Fruit fly (Drosophila melanogaster) whole organism, embryonic: ENCODE data around the gene CG11970.

Experiments
- Asciz ChIP-seq: fragments of 200-800 bp; sonication (Bioruptor generic); optimal IDR thresholded peaks from 2 replicates; lab custom pipeline; 2017; ENCODE audit warnings: missing biosample characterization, mild to moderate bottlenecking, missing genetic modification characterization, missing genetic modification reagents
- BEAF-32 ChIP-seq: fragments of 200-800 bp; sonication (Bioruptor generic); optimal IDR thresholded peaks from 3 replicates; lab custom pipeline; 2017; ENCODE audit warnings: missing biosample characterization, missing genetic modification characterization, mild to moderate bottlenecking, moderate library complexity, missing genetic modification reagents
- BtbVII ChIP-seq: fragments of 200-800 bp; sonication (Bioruptor generic); optimal IDR thresholded peaks from 3 replicates; lab custom pipeline; 2017; ENCODE audit warnings: missing biosample characterization, mild to moderate bottlenecking, missing genetic modification characterization
- CG10321 ChIP-seq: fragments of 200-800 bp; sonication (Bioruptor generic); IDR thresholded peaks from 2 replicates; pipeline ENCODE4 v1.3.6; 2022; ENCODE audit warnings: missing biosample characterization, missing genetic modification characterization
- CG11723 ChIP-seq: fragments of 200-800 bp; sonication (Bioruptor generic); optimal IDR thresholded peaks from 2 replicates; lab custom pipeline; 2017; ENCODE audit warnings: missing biosample characterization, mild to moderate bottlenecking, missing genetic modification characterization
- CG12769 ChIP-seq: fragments of 200-800 bp; sonication (Bioruptor generic); optimal IDR thresholded peaks from 2 replicates; lab custom pipeline; 2019; ENCODE audit warnings: missing biosample characterization, mild to moderate bottlenecking, missing genetic modification characterization, moderate library complexity
- CG16815 ChIP-seq: fragments of 200-800 bp; sonication (Bioruptor generic); optimal IDR thresholded peaks from 3 replicates; lab custom pipeline; 2017; ENCODE audit warnings: missing biosample characterization, mild to moderate bottlenecking, missing genetic modification characterization
- CG31388 ChIP-seq: fragments of 200-800 bp; sonication (Bioruptor generic); optimal IDR thresholded peaks from 2 replicates; lab custom pipeline; 2016; ENCODE audit warnings: missing biosample characterization, missing genetic modification characterization
- CG4617 ChIP-seq: fragments of 200-800 bp; sonication (Bioruptor generic); optimal IDR thresholded peaks from 3 replicates; lab custom pipeline; 2016; ENCODE audit warnings: missing biosample characterization, missing genetic modification characterization, borderline replicate concordance
- CG7928 ChIP-seq: fragments of 200-800 bp; sonication (Bioruptor generic); optimal IDR thresholded peaks from 2 replicates; lab custom pipeline; 2017; ENCODE audit warnings: missing biosample characterization, mild to moderate bottlenecking, missing genetic modification characterization
- CG8765 ChIP-seq: fragments of 200-800 bp; sonication (Bioruptor generic); IDR thresholded peaks from 2 replicates; pipeline ENCODE4 v1.3.6; 2022; ENCODE audit warnings: missing biosample characterization, missing genetic modification characterization
- CoRest ChIP-seq: fragments of 200-800 bp; sonication (Bioruptor generic); optimal IDR thresholded peaks from 3 replicates; lab custom pipeline; 2018; ENCODE audit warnings: missing biosample characterization, mild to moderate bottlenecking, missing genetic modification characterization, moderate library complexity
- D ChIP-seq, 2 experiments: fragments of 200-800 bp in 1 of 2; fragments of >200 bp in 1 of 2; sonication (Bioruptor generic) in 1 of 2; optimal IDR thresholded peaks; 2 replicates in 1 of 2; 3 replicates in 1 of 2; lab custom pipeline; 2017; ENCODE audit warnings: mild to moderate bottlenecking in 1 of 2, missing biosample characterization in 1 of 2, missing genetic modification characterization in 1 of 2, missing genetic modification reagents in 1 of 2
- Dip3 ChIP-seq: fragments of 200-800 bp; sonication (Bioruptor generic); optimal IDR thresholded peaks from 3 replicates; lab custom pipeline; 2016; ENCODE audit warnings: missing biosample characterization, missing genetic modification characterization
- GATAe ChIP-seq: fragments of 200-800 bp; sonication (Bioruptor generic); conservative IDR thresholded peaks from 2 replicates; pipeline ENCODE4 v1.3.6; 2022; ENCODE audit warnings: missing biosample characterization, missing genetic modification characterization
- HLHmδ ChIP-seq: fragments of 200-800 bp; sonication (Bioruptor generic); optimal IDR thresholded peaks from 2 replicates; lab custom pipeline; 2018; ENCODE audit warnings: missing biosample characterization, mild to moderate bottlenecking, missing genetic modification characterization, moderate library complexity
- HmgD ChIP-seq: fragments of 200-800 bp; sonication (Bioruptor generic); optimal IDR thresholded peaks from 3 replicates; lab custom pipeline; 2016; ENCODE audit warnings: missing biosample characterization, missing genetic modification characterization
- Hmr ChIP-seq: fragments of 200-800 bp; sonication (Bioruptor generic); optimal IDR thresholded peaks from 3 replicates; lab custom pipeline; 2017; ENCODE audit warnings: mild to moderate bottlenecking, missing biosample characterization, missing genetic modification reagents, missing genetic modification characterization
- Lhr ChIP-seq: fragments of 200-800 bp; sonication (Bioruptor generic); optimal IDR thresholded peaks from 3 replicates; lab custom pipeline; 2017; ENCODE audit warnings: mild to moderate bottlenecking, missing biosample characterization, missing genetic modification reagents, missing genetic modification characterization
- Myb ChIP-seq: fragments of 200-800 bp; sonication (Bioruptor generic); optimal IDR thresholded peaks from 2 replicates; lab custom pipeline; 2016; ENCODE audit warnings: missing biosample characterization, missing genetic modification characterization
- NFAT ChIP-seq: fragments of 200-800 bp; sonication (Bioruptor generic); IDR thresholded peaks from 2 replicates; pipeline ENCODE4 v1.3.6; 2022; ENCODE audit warnings: missing biosample characterization, missing genetic modification characterization
- Nf-YC ChIP-seq: fragments of 200-800 bp; optimal IDR thresholded peaks from 3 replicates; lab custom pipeline; 2019; ENCODE audit warnings: missing biosample characterization, mild to moderate bottlenecking, missing genetic modification characterization, moderate library complexity
- abd-A ChIP-seq: fragments of 200-800 bp; sonication (Bioruptor generic); optimal IDR thresholded peaks from 3 replicates; lab custom pipeline; 2019; ENCODE audit warnings: missing biosample characterization, mild to moderate bottlenecking, missing genetic modification characterization, moderate library complexity
- ac ChIP-seq: fragments of 200-800 bp; sonication (Bioruptor generic); optimal IDR thresholded peaks from 3 replicates; lab custom pipeline; 2017; ENCODE audit warnings: missing biosample characterization, mild to moderate bottlenecking, missing genetic modification characterization
- ash1 ChIP-seq: fragments of 200-800 bp; sonication (Bioruptor generic); optimal IDR thresholded peaks from 2 replicates; lab custom pipeline; 2018; ENCODE audit warnings: missing biosample characterization, mild to moderate bottlenecking, missing genetic modification characterization
- ato ChIP-seq: fragments of 200-800 bp; sonication (Bioruptor generic); IDR thresholded peaks from 2 replicates; pipeline ENCODE4 v1.3.6; 2022; ENCODE audit warnings: missing biosample characterization, missing genetic modification characterization; ENCODE audit not compliant: partially characterized antibody
- cas ChIP-seq: fragments of 200-800 bp; sonication (Bioruptor generic); IDR thresholded peaks from 2 replicates; pipeline ENCODE4 v1.3.6; 2022; ENCODE audit warnings: missing biosample characterization, missing genetic modification characterization
- caup ChIP-seq: fragments of 200-800 bp; sonication (Bioruptor generic); optimal IDR thresholded peaks from 3 replicates; lab custom pipeline; 2017; ENCODE audit warnings: missing biosample characterization, mild to moderate bottlenecking, missing genetic modification characterization, moderate library complexity; ENCODE audit not compliant: severe bottlenecking
- ems ChIP-seq: fragments of 200-800 bp; sonication (Bioruptor generic); optimal IDR thresholded peaks from 3 replicates; lab custom pipeline; 2016; ENCODE audit warnings: missing biosample characterization, missing genetic modification characterization
- fd102C ChIP-seq: fragments of 200-800 bp; sonication (Bioruptor generic); optimal IDR thresholded peaks from 2 replicates; lab custom pipeline; 2018; ENCODE audit warnings: missing biosample characterization, mild to moderate bottlenecking, missing genetic modification characterization, moderate library complexity
- h ChIP-seq: fragments of >200 bp; optimal IDR thresholded peaks from 2 replicates; lab custom pipeline; 2017
- kah ChIP-seq: fragments of 200-800 bp; sonication (Bioruptor generic); optimal IDR thresholded peaks from 2 replicates; lab custom pipeline; 2018; ENCODE audit warnings: missing biosample characterization, mild to moderate bottlenecking, missing genetic modification characterization
- ken ChIP-seq: fragments of 200-800 bp; sonication (Bioruptor generic); IDR thresholded peaks from 3 replicates; pipeline ENCODE4 v1.3.6; 2022; ENCODE audit warnings: missing biosample characterization, missing genetic modification characterization
- lola ChIP-seq, 3 experiments: fragments of >200 bp in 2 of 3; fragments of 200-800 bp in 1 of 3; sonication (Bioruptor generic) in 1 of 3; optimal IDR thresholded peaks; 2 replicates each; lab custom pipeline; 2017 to 2019; ENCODE audit warnings: missing biosample characterization in 3 of 3, missing genetic modification characterization in 3 of 3, mild to moderate bottlenecking in 1 of 3, moderate library complexity in 1 of 3
- luna ChIP-seq: fragments of 200-800 bp; sonication (Bioruptor generic); optimal IDR thresholded peaks from 2 replicates; lab custom pipeline; 2016; ENCODE audit warnings: missing biosample characterization, missing genetic modification characterization
- onecut ChIP-seq: fragments of 200-800 bp; sonication (Bioruptor generic); IDR thresholded peaks from 2 replicates; pipeline ENCODE4 v1.3.6; 2022; ENCODE audit warnings: missing biosample characterization, missing genetic modification characterization
- otp ChIP-seq: fragments of 200-800 bp; sonication (Bioruptor generic); IDR thresholded peaks from 3 replicates; pipeline ENCODE4, ENCODE4 v1.3.6; 2022; ENCODE audit warnings: missing biosample characterization, missing genetic modification characterization
- peb ChIP-seq: fragments of 200-800 bp; sonication (Bioruptor generic); IDR thresholded peaks from 2 replicates; pipeline ENCODE4 v1.3.6; 2022; ENCODE audit warnings: missing biosample characterization, missing genetic modification characterization
- psq ChIP-seq: fragments of 200-800 bp; sonication (Bioruptor generic); optimal IDR thresholded peaks from 2 replicates; lab custom pipeline; 2017; ENCODE audit warnings: missing biosample characterization, missing genetic modification characterization
- pzg ChIP-seq: fragments of 200-800 bp; sonication (Bioruptor generic); optimal IDR thresholded peaks from 3 replicates; lab custom pipeline; 2018; ENCODE audit warnings: missing biosample characterization, mild to moderate bottlenecking, missing genetic modification characterization, moderate library complexity
- ro ChIP-seq: fragments of 200-800 bp; sonication (Bioruptor generic); IDR thresholded peaks from 2 replicates; pipeline ENCODE4 v1.3.6; 2022; ENCODE audit warnings: missing biosample characterization, missing genetic modification characterization
- salm ChIP-seq: fragments of 200-800 bp; sonication (Bioruptor generic); optimal IDR thresholded peaks from 2 replicates; lab custom pipeline; 2018; ENCODE audit warnings: missing biosample characterization, mild to moderate bottlenecking, missing genetic modification characterization
- sc ChIP-seq, 3 experiments: fragments of >200 bp in 2 of 3; fragments of 200-800 bp in 1 of 3; sonication (Bioruptor generic) in 1 of 3; optimal IDR thresholded peaks; 2 replicates in 2 of 3; 3 replicates in 1 of 3; lab custom pipeline; 2017; ENCODE audit warnings: mild to moderate bottlenecking in 1 of 3, missing biosample characterization in 1 of 3, missing genetic modification characterization in 1 of 3, missing genetic modification reagents in 1 of 3
- slou ChIP-seq: fragments of 200-800 bp; sonication (Bioruptor generic); optimal IDR thresholded peaks from 3 replicates; lab custom pipeline; 2016; ENCODE audit warnings: missing biosample characterization, missing genetic modification characterization
- twi ChIP-seq: fragments of 200-800 bp; optimal IDR thresholded peaks from 2 replicates; lab custom pipeline; 2019; ENCODE audit warnings: missing biosample characterization, mild to moderate bottlenecking, missing genetic modification characterization, moderate library complexity
- unpg ChIP-seq: fragments of 200-800 bp; sonication (Bioruptor generic); optimal IDR thresholded peaks from 3 replicates; lab custom pipeline; 2018; ENCODE audit warnings: missing biosample characterization, mild to moderate bottlenecking, missing genetic modification characterization, moderate library complexity
- zen ChIP-seq: fragments of 200-800 bp; sonication (Bioruptor generic); optimal IDR thresholded peaks from 3 replicates; lab custom pipeline; 2018; ENCODE audit warnings: missing biosample characterization, mild to moderate bottlenecking, missing genetic modification characterization, moderate library complexity
- zfh2 ChIP-seq: fragments of 200-800 bp; sonication (Bioruptor generic); optimal IDR thresholded peaks from 2 replicates; lab custom pipeline; 2016; ENCODE audit warnings: missing biosample characterization, missing genetic modification characterization

Gene CG11970

dm6 chr3R:9013765-9014380 is 29.4 kb downstream of the CG11970 start (continued):
- TF ChIP-seq zfh2: peak; percentile 55
- TF ChIP-seq pzg (GFP tag; lab: Kevin White, UChicago): peak; percentile 70
- no peak for TF ChIP-seq Asciz (GFP tag; lab: Kevin White, UChicago)
- no peak for TF ChIP-seq CG16815
- peak; percentile 55 for TF ChIP-seq Myb (GFP tag; lab: Kevin White, UChicago)
- TF ChIP-seq CG10321 (GFP tag; lab: Robert Waterston, UW): no peak
- TF ChIP-seq CG31388 (GFP tag; lab: Kevin White, UChicago): no peak
- no peak for TF ChIP-seq ash1 (GFP tag; lab: Kevin White, UChicago)
- TF ChIP-seq twi (tag; lab: Kevin White, UChicago): no peak
- TF ChIP-seq otp: no peak
- TF ChIP-seq salm: no peak
- no peak for TF ChIP-seq ro (GFP tag; lab: Robert Waterston, UW)
- TF ChIP-seq caup (GFP tag; lab: Kevin White, UChicago): peak; percentile 31
- TF ChIP-seq CG4617 (GFP tag; lab: Kevin White, UChicago): peak; percentile 83
- TF ChIP-seq h (lab: Kevin White, UChicago): no peak
- no peak for TF ChIP-seq Hmr
- no peak for TF ChIP-seq CG12769 (tag; lab: Kevin White, UChicago)
- peak; percentile 46 for TF ChIP-seq ems (GFP tag; lab: Kevin White, UChicago)
- TF ChIP-seq Nf-YC (tag; lab: Kevin White, UChicago): peak; percentile 67
- TF ChIP-seq HLHmδ (GFP tag; lab: Kevin White, UChicago): no peak
- no peak for TF ChIP-seq GATAe (GFP tag; lab: Robert Waterston, UW)
- TF ChIP-seq HmgD (GFP tag; lab: Kevin White, UChicago): peak; percentile 73
- TF ChIP-seq unpg: peak; percentile 43
- peak; percentile 4 for TF ChIP-seq CG7928 (GFP tag; lab: Kevin White, UChicago)
- TF ChIP-seq BtbVII: peak; percentile 8
- peak; percentile 58 for TF ChIP-seq Dip3
- no peak for TF ChIP-seq abd-A (tag; lab: Kevin White, UChicago)
- no peak for TF ChIP-seq slou (GFP tag; lab: Kevin White, UChicago)
- TF ChIP-seq CG11723 (GFP tag; lab: Kevin White, UChicago): no peak
- no peak for TF ChIP-seq sc (optimal IDR thresholded peaks at IDR 0.05; lab: Kevin White, UChicago)
- TF ChIP-seq sc (GFP tag; optimal IDR thresholded peaks at IDR 0.05; lab: Kevin White, UChicago): no peak
- no peak for TF ChIP-seq zen (tag; lab: Kevin White, UChicago)
- TF ChIP-seq luna (GFP tag; lab: Kevin White, UChicago): no peak
- no peak for TF ChIP-seq NFAT
- TF ChIP-seq Lhr (GFP tag; lab: Kevin White, UChicago): no peak
- TF ChIP-seq peb (GFP tag; lab: Robert Waterston, UW): 0 out of 2 replicates have a peak, but pooled peaks have one; percentile 6
- TF ChIP-seq BEAF-32 (GFP tag; lab: Kevin White, UChicago): peak; percentile 31
- peak; percentile 39; the same call in 1 of the 2 replicates for TF ChIP-seq onecut
- TF ChIP-seq D (optimal IDR thresholded peaks at IDR 0.05; lab: Kevin White, UChicago): no peak
- TF ChIP-seq D (GFP tag; optimal IDR thresholded peaks at IDR 0.05; lab: Kevin White, UChicago): no peak
- TF ChIP-seq ato (GFP tag; lab: Robert Waterston, UW): no peak
- TF ChIP-seq ac: no peak
- no peak for TF ChIP-seq cas (GFP tag; lab: Robert Waterston, UW)
- TF ChIP-seq CG8765 (GFP tag; lab: Robert Waterston, UW): no peak
- no peak for TF ChIP-seq kah (GFP tag; lab: Kevin White, UChicago)
- TF ChIP-seq psq (GFP tag; lab: Kevin White, UChicago): no peak
- TF ChIP-seq lola (GFP tag; optimal IDR thresholded peaks at IDR 0.05; lab: Kevin White, UChicago): peak in 1 of 3 experiments; percentile 32
- TF ChIP-seq CoRest: peak; percentile 60
- TF ChIP-seq ken (GFP tag; lab: Robert Waterston, UW): 0 out of 3 replicates have a peak, but pooled peaks have one; percentile 57
- TF ChIP-seq fd102C: no peak
